Worm (Caenorhabditis elegans): Measurements from ENCODE around the gene srt-43.
A peak's percentile ranks its signal among the peaks of the same experiment; 100 is the strongest.

The srt-43 gene

DNA sequence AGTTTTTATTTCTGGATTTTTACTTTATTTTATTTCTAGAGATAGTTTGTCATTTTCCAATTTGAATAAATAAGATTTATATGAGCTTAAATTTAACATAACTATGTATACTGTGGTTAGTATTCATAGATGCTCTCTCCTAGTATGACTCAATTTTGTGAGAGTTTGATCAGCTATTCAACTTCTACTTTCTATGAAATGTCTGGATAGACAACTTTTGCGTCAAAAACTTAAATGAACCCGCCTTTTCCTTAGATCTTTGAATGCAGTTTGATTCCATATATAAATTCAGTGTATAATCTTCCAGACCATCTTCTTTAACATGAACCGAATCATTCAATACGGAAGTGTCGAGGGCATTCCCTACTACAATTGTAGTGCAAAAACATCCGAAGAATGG is at the start of gene srt-43:
TSS of gene srt-43 (plus strand) at position 301 of the 400 bp plus-strand sequence.
- no peak for TF ChIP-seq him-1 (tag; optimal IDR thresholded peaks at IDR 0.05)
- TF ChIP-seq W03F9.2 (tag; optimal IDR thresholded peaks at IDR 0.05) = no peak
- TF ChIP-seq dao-5 (tag; optimal IDR thresholded peaks at IDR 0.05) = no peak

DNA sequence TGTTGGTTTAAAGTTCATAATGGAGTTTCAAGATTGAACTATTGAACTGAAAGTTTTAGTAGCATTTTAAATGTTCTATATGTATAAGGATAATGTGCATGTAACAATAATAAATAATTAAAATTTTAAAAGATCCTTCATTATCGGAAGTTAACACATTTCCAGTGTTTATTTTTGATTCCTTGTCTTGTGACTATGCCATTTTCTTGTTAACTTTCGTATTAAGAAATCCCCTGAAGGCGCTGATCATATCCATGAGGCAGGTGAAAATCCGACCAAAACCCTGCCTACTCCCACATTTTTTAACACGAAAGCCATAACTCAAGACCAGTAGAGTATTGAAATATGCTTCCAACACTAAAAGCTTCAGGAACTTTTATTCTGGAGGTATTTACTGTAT is 49.3 kb upstream of the srt-43 start, which contains the start of gene R11D1.7:
TSS of gene R11D1.7 (plus strand) at position 301 of the 400 bp plus-strand sequence.
- no peak for TF ChIP-seq him-1 (tag; optimal IDR thresholded peaks at IDR 0.05)
- TF ChIP-seq dao-5 (tag; optimal IDR thresholded peaks at IDR 0.05) = no peak
- no peak for TF ChIP-seq W03F9.2 (tag; optimal IDR thresholded peaks at IDR 0.05)

DNA sequence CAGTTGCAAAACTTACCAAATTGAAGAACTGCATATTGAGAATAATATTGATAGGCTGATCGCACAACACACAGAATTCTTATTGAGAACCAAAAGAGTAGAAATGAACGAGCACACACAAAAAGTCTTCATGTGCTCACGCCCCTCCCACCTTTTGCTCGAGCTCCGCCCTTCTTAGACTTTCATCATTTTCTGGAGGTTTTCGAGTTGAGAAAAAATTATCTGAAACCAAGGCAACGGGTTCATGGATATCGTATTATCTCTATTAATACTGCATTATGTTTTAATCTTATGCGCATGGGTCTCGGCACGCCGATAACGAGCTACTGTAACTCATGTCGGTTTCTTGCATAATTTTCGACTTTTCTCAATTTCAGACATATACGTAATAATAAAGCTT is 43.2 kb upstream of the srt-43 start, which contains the start of gene R11D1.12:
TSS of gene R11D1.12 (minus strand) at position 101 of the 400 bp plus-strand sequence.
- TF ChIP-seq him-1 (tag; optimal IDR thresholded peaks at IDR 0.05) (no peak), dao-5 (tag; optimal IDR thresholded peaks at IDR 0.05) (no peak), W03F9.2 (tag; optimal IDR thresholded peaks at IDR 0.05) (no peak)

DNA sequence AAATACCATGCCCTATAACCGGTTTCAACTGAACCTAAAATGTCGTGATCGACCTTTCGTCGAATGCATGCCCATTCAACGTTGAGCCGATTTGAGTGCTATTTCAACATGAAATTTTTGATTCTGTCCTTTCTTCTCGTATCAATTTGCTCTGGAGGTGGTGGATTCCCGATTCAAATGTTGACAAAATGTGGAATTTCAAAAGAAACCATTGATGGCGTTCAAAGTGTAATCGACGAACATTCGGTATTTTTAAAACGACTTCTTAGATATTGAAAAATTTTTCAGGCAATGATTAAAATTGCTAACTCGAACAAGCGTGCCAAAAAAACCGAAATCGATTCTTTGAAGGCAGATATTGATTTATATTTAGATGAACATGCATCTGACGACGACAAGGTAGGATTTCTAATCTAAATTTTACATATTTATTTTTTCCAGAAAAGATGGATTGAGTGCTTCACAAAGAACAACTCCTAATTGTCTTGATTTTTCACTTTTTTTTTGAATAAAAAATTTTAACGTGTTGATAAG is 41.9 kb upstream of the srt-43 start, which contains the start of gene R11D1.13:
TSS of gene R11D1.13 (plus strand) at position 51 of the 534 bp plus-strand sequence.
- TF ChIP-seq him-1 (tag; optimal IDR thresholded peaks at IDR 0.05) (no peak), W03F9.2 (tag; optimal IDR thresholded peaks at IDR 0.05) (no peak), dao-5 (tag; optimal IDR thresholded peaks at IDR 0.05) (no peak)

DNA sequence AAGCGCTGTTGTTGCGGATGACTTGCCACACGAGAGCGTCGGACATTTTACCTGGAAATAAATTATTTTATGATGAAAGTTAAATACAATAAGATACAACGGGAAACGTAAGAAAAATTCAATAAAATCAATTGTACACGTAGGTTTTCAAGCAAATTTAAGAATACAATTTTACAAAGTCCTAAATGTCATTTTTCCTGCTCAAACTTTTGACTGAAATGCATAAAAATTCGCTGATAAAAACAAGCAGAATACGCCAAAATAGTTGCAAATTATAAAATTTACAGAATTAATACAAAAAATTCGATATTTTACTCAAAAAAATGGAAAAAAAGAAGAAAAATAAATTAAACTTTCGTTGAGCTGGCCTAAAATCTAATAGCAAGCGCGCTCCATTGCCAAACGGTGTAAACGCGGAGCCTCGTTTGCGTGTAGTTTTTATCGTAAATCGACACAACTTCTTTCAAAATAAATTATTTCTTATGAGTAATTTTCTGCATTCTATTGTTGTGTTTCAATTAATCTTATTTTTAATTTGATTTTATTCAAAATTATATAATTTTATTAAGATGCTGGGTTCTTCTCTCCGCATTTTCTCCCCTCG is 40.9 kb upstream of the srt-43 start, which contains the start of the genes rpl-28 and mrpl-49:
TSS of gene rpl-28 (minus strand) at position 51 of the 604 bp plus-strand sequence.
TSS of gene mrpl-49 (plus strand) at position 570 of the 604 bp plus-strand sequence.
- TF ChIP-seq dao-5 (tag; optimal IDR thresholded peaks at IDR 0.05) = no peak
- peak; percentile 15 for TF ChIP-seq him-1 (tag; optimal IDR thresholded peaks at IDR 0.05)
- peak; percentile 93 for TF ChIP-seq W03F9.2 (tag; optimal IDR thresholded peaks at IDR 0.05)

DNA sequence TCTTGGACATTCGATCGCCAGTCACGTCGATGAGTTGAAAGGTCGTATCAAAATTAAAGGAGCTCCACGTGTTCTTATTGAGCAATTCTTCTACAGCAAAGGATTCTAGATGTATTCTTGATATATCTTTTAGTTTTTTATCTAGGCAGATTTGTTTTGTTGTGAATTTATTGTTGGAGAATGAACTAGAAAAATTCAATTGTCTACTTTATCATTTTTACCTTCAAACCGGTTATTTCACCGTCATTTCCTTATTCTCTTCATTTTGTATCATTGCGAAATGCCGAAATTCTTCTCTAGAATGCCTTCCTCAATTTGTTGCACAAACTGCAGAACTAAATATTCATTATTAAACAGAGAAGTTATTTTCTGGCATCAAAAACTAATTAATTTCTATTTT is 39.8 kb upstream of the srt-43 start, which contains the start of gene R11D1.10:
TSS of gene R11D1.10 (plus strand) at position 301 of the 400 bp plus-strand sequence.
- TF ChIP-seq W03F9.2 (tag; optimal IDR thresholded peaks at IDR 0.05) = no peak
- no peak for TF ChIP-seq dao-5 (tag; optimal IDR thresholded peaks at IDR 0.05)
- TF ChIP-seq him-1 (tag; optimal IDR thresholded peaks at IDR 0.05) = no peak

DNA sequence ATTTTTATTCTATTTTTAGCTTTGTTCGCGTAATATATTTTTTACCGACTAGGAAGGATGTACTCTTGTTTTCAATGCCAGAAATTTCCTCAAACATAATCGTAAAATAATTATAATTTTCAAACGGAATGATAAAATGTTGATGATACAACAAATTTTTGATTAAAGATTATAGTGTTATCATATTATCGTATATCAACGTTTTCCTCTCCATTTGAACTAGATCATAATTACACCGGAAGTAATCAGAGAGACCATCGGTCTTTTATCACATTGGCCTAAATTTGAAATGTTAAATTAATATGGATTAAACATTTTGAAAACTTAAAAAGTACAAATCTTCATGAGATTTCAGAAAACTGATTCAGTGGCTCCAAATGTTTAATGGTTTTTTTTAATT is 36.3 kb upstream of the srt-43 start:
- no peak for TF ChIP-seq W03F9.2 (tag; optimal IDR thresholded peaks at IDR 0.05)
- no peak for TF ChIP-seq dao-5 (tag; optimal IDR thresholded peaks at IDR 0.05)
- TF ChIP-seq him-1 (tag; optimal IDR thresholded peaks at IDR 0.05) = no peak

DNA sequence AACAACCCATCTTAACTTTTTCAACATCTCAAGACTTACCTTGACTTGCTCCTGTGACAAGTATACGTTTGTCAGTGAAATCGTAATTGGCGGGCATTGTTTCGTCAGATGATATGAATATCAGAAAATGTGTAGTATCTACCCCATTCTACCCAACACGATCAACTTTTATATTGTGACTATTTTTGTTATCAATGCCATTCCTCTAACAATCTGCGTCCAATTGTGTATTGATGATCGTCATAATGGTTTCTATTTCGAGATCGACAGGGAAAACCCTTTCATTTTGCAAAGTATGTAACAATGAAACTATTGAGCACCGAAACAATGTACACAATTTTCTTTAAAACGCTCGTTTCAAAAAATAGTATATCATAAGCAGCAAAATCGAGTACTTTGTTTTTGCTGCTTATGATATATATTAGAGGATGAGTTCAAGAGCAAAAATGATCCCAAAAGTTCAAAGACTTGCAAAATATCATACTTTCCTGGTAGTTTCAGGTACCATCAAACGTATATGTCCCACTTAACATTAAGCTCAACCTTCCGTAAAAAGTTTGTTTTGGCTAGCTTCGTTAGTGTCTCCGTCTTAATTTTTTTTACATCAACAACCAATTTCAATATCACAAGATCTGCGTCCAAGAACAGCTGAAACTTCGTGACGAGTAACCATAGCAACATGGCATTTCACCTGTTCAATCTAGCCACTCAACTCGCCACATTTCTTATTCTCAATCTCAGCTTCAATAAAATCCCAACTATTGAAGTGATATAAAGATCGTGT is 35.4 kb upstream of the srt-43 start, which contains the start of the genes dhs-21 and xbx-9:
TSS of gene dhs-21 (minus strand) at position 181 of the 784 bp plus-strand sequence.
TSS of gene xbx-9 (plus strand) at position 734 of the 784 bp plus-strand sequence.
- TF ChIP-seq dao-5 (tag; optimal IDR thresholded peaks at IDR 0.05) = no peak
- no peak for TF ChIP-seq him-1 (tag; optimal IDR thresholded peaks at IDR 0.05)
- no peak for TF ChIP-seq W03F9.2 (tag; optimal IDR thresholded peaks at IDR 0.05)

DNA sequence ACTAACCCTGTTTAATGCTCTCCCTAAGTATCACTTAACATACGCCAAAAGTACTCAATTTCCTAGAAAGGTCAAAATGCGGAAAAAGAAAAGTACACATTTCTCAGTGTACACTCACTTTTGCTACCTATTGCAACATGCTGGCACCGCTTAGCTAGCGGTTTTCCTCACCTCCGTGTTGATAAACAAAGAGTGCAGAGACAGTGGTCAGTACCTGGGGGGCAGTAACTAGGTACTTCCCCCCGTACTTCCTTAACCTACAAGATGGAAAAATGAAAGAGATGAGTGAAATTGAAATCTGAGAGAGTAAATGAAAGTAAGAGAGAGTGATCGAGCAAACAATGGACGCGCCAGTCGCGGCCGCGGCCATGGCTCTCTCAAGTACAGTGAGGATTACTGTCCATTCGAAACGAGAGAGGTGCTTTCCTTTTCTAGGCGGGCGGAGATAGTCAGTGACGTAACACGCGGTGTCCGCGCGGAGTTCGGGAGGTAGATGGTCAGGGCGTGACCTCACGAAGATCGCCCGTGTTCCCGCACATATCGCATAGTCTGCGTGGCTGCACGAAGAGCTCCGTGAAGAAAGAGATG is 32.8 kb upstream of the srt-43 start, which contains the start of gene cky-1:
TSS of gene cky-1 (plus strand) at position 538 of the 588 bp plus-strand sequence.
- TF ChIP-seq him-1 (tag; optimal IDR thresholded peaks at IDR 0.05) (no peak), W03F9.2 (tag; optimal IDR thresholded peaks at IDR 0.05) (no peak), dao-5 (tag; optimal IDR thresholded peaks at IDR 0.05) (no peak)

DNA sequence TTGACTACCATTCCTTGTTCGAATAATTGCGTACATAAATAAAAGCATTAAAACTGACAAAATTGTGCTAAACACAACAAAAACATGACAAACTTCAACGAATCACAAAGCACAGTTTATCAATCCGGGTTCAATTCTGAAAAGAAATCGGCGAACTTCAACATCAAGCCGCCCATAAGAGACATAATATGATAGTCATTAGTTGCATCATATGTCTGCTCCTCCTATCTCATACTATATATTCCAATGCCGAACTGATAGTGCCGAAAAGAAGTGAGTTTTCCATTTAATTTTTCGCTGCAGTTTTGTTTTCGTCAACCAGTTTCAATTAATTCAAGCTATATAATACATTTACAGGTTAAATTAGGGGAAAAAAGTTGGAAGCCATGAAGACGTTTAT is 27.4 kb upstream of the srt-43 start, which contains the start of gene hrg-7:
TSS of gene hrg-7 (plus strand) at position 358 of the 400 bp plus-strand sequence.
- TF ChIP-seq him-1 (tag; optimal IDR thresholded peaks at IDR 0.05) = no peak

DNA sequence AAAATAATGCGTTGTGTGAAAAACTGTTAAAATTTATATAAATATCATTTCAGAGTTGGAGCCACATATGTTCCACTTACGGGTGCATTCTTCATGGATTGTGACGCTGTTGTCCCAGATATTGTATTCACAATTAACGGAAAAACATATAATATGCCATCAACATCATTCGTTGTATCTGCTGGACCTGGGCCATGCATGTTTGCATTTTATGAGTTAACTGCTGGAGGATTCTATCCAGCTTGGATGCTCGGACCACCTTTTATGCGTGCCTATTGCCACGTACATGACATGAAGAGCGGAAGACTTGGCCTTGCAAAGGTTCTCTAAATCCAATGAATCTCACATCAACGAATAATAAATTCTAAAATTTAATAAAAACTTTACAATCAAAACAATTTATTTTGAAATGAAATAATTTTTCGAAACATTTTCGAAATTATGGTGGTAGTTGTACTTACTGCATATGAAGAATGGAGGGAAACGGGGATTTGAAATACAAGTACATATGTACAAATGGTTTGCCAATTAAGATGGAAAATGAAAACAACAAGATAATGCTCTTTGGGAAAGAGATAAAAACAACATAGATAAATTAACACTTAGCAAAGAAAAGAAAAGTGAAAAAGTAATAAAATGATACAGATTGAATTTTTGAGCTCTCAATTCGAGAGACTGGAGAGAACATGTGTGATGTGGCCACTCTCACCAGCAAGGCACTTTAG is 25.1 kb upstream of the srt-43 start:
- TF ChIP-seq him-1 (tag; optimal IDR thresholded peaks at IDR 0.05) (no peak), W03F9.2 (tag; optimal IDR thresholded peaks at IDR 0.05) (no peak), dao-5 (tag; optimal IDR thresholded peaks at IDR 0.05) (no peak)

DNA sequence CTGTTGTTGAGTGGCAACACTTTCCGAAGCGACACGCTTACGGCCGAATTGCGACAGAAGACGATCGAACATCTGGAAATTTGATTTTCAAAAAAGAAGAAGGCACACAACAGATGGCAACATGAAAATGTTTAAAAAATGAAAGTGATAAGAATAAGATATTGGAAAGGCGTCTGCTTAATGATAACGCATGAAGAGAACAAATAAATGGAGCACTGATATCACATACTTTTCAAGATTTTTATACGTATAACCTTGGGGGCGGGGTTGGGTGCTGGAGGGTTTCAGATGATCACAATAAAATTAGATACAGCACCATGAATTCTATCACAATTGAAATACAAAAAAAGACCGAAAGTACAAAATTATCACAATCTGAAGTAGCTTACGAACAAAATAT is 24.1 kb upstream of the srt-43 start, which contains the start of gene C15C8.7:
TSS of gene C15C8.7 (minus strand) at position 72 of the 400 bp plus-strand sequence.
- no peak for TF ChIP-seq him-1 (tag; optimal IDR thresholded peaks at IDR 0.05)
- TF ChIP-seq W03F9.2 (tag; optimal IDR thresholded peaks at IDR 0.05) = no peak
- no peak for TF ChIP-seq dao-5 (tag; optimal IDR thresholded peaks at IDR 0.05)
